Fruit fly (Drosophila melanogaster) whole organism, embryonic: Measurements from ENCODE around the gene LysB.

Experiments used
- ATbp ChIP-seq: fragments of 200-800 bp; sonication (Bioruptor generic); optimal IDR thresholded peaks from 2 replicates; lab custom pipeline; 2017; ENCODE audit warnings: missing biosample characterization, mild to moderate bottlenecking, missing genetic modification characterization, missing genetic modification reagents
- CG10274 ChIP-seq: fragments of 200-800 bp; sonication (Bioruptor generic); optimal IDR thresholded peaks from 3 replicates; lab custom pipeline; 2017; ENCODE audit warnings: missing biosample characterization, mild to moderate bottlenecking, missing genetic modification characterization
- CG11504 ChIP-seq: fragments of 200-800 bp; sonication (Bioruptor generic); optimal IDR thresholded peaks from 3 replicates; lab custom pipeline; 2019; ENCODE audit warnings: missing biosample characterization, mild to moderate bottlenecking, missing genetic modification characterization, moderate library complexity
- CG14014 ChIP-seq: fragments of 200-800 bp; sonication (Bioruptor generic); IDR thresholded peaks from 2 replicates; pipeline ENCODE4 v1.3.6; 2022; ENCODE audit warnings: missing biosample characterization, missing genetic modification characterization
- CG14710 ChIP-seq: fragments of 200-800 bp; sonication (Bioruptor generic); optimal IDR thresholded peaks from 3 replicates; lab custom pipeline; 2019; ENCODE audit warnings: missing biosample characterization, mild to moderate bottlenecking, missing genetic modification characterization, moderate library complexity
- CG14860 ChIP-seq: fragments of 200-800 bp; sonication (Bioruptor generic); IDR thresholded peaks from 3 replicates; pipeline ENCODE4 v1.3.6; 2022; ENCODE audit warnings: missing biosample characterization, missing genetic modification characterization; ENCODE audit not compliant: partially characterized antibody
- CG1529 ChIP-seq: fragments of 200-800 bp; sonication (Bioruptor generic); optimal IDR thresholded peaks from 3 replicates; lab custom pipeline; 2018; ENCODE audit warnings: missing biosample characterization, missing genetic modification characterization
- CG15479 ChIP-seq: fragments of 200-800 bp; sonication (Bioruptor generic); optimal IDR thresholded peaks from 3 replicates; lab custom pipeline; 2019; ENCODE audit warnings: missing biosample characterization, mild to moderate bottlenecking, missing genetic modification characterization, moderate library complexity
- CG1602 ChIP-seq: fragments of 200-800 bp; sonication (Bioruptor generic); optimal IDR thresholded peaks from 3 replicates; lab custom pipeline; 2016; ENCODE audit warnings: missing biosample characterization, missing genetic modification characterization
- CG17359 ChIP-seq: fragments of 200-800 bp; sonication (Bioruptor generic); optimal IDR thresholded peaks from 3 replicates; lab custom pipeline; 2018; ENCODE audit warnings: missing biosample characterization, mild to moderate bottlenecking, missing genetic modification characterization, moderate library complexity
- CG17568 ChIP-seq: fragments of 200-800 bp; sonication (Bioruptor generic); optimal IDR thresholded peaks from 2 replicates; lab custom pipeline; 2018; ENCODE audit warnings: missing biosample characterization, mild to moderate bottlenecking, missing genetic modification characterization, moderate library complexity
- CG2678 ChIP-seq: fragments of 200-800 bp; sonication (Bioruptor generic); optimal IDR thresholded peaks from 3 replicates; lab custom pipeline; 2019; ENCODE audit warnings: missing biosample characterization, mild to moderate bottlenecking, missing genetic modification characterization, moderate library complexity
- CG2712 ChIP-seq: fragments of 200-800 bp; optimal IDR thresholded peaks from 3 replicates; lab custom pipeline; 2019; ENCODE audit warnings: missing biosample characterization, mild to moderate bottlenecking, missing genetic modification characterization, moderate library complexity
- CG31441 ChIP-seq: fragments of 200-800 bp; sonication (Bioruptor generic); IDR thresholded peaks from 2 replicates; pipeline ENCODE4 v1.3.6; 2022; ENCODE audit warnings: missing biosample characterization, missing genetic modification characterization
- CG33557 ChIP-seq: fragments of 200-800 bp; sonication (Bioruptor generic); optimal IDR thresholded peaks from 2 replicates; lab custom pipeline; 2019; ENCODE audit warnings: missing biosample characterization, mild to moderate bottlenecking, missing genetic modification characterization, moderate library complexity
- CG3407 ChIP-seq: fragments of 200-800 bp; sonication (Bioruptor generic); optimal IDR thresholded peaks from 2 replicates; lab custom pipeline; 2018; ENCODE audit warnings: missing biosample characterization, mild to moderate bottlenecking, missing genetic modification characterization
- CG4282 ChIP-seq: fragments of 200-800 bp; sonication (Bioruptor generic); optimal IDR thresholded peaks from 2 replicates; lab custom pipeline; 2016; ENCODE audit warnings: missing biosample characterization, missing genetic modification characterization
- CG4820 ChIP-seq: fragments of 200-800 bp; sonication (Bioruptor generic); optimal IDR thresholded peaks from 3 replicates; lab custom pipeline; 2016; ENCODE audit warnings: missing biosample characterization, missing genetic modification characterization
- CHES-1-like ChIP-seq: fragments of 200-800 bp; sonication (Bioruptor generic); optimal IDR thresholded peaks from 2 replicates; lab custom pipeline; 2016; ENCODE audit warnings: missing biosample characterization, missing genetic modification characterization
- Dad ChIP-seq: fragments of 200-800 bp; sonication (Bioruptor generic); optimal IDR thresholded peaks from 3 replicates; lab custom pipeline; 2016; ENCODE audit warnings: missing biosample characterization, missing genetic modification characterization
- Dfd ChIP-seq, 2 experiments: fragments of >200 bp; optimal IDR thresholded peaks; 2 replicates each; lab custom pipeline; 2017; ENCODE audit warnings: missing biosample characterization in 2 of 2, missing genetic modification characterization in 2 of 2
- E2f1 ChIP-seq: fragments of 200-800 bp; sonication (Bioruptor generic); IDR thresholded peaks from 2 replicates; pipeline ENCODE4 v1.3.6; 2022; ENCODE audit warnings: missing biosample characterization, missing genetic modification characterization
- Elba2 ChIP-seq: fragments of 200-800 bp; sonication (Bioruptor generic); optimal IDR thresholded peaks from 3 replicates; lab custom pipeline; 2016; ENCODE audit warnings: missing biosample characterization, missing genetic modification characterization
- HLH4C ChIP-seq: fragments of 200-800 bp; sonication (Bioruptor generic); IDR thresholded peaks from 3 replicates; pipeline ENCODE4 v1.3.6; 2022; ENCODE audit warnings: missing biosample characterization, missing genetic modification characterization; ENCODE audit not compliant: partially characterized antibody
- Kr ChIP-seq: fragments of 200-800 bp; sonication (Bioruptor generic); optimal IDR thresholded peaks from 2 replicates; lab custom pipeline; 2017; ENCODE audit warnings: missing biosample characterization, mild to moderate bottlenecking, missing genetic modification characterization
- MBD-R2 ChIP-seq: fragments of 200-800 bp; sonication (Bioruptor generic); IDR thresholded peaks from 2 replicates; pipeline ENCODE4 v1.3.6; 2022; ENCODE audit warnings: missing biosample characterization, missing genetic modification characterization
- Med ChIP-seq: fragments of 200-800 bp; sonication (Bioruptor generic); peaks from one replicate; lab custom pipeline; 2016; ENCODE audit warnings: missing biosample characterization, missing genetic modification characterization, mild to moderate bottlenecking, inconsistent platforms, moderate library complexity
- Myb ChIP-seq: fragments of 200-800 bp; sonication (Bioruptor generic); optimal IDR thresholded peaks from 2 replicates; lab custom pipeline; 2016; ENCODE audit warnings: missing biosample characterization, missing genetic modification characterization
- Opbp ChIP-seq: fragments of 200-800 bp; sonication (Bioruptor generic); IDR thresholded peaks from 3 replicates; pipeline ENCODE4 v1.3.6; 2022; ENCODE audit warnings: missing biosample characterization, missing genetic modification characterization; ENCODE audit not compliant: partially characterized antibody
- Rx ChIP-seq: fragments of 200-800 bp; sonication (Bioruptor generic); IDR thresholded peaks from 2 replicates; pipeline ENCODE4 v1.3.6; 2022; ENCODE audit warnings: missing biosample characterization, missing genetic modification characterization
- Xrp1 ChIP-seq: fragments of 200-800 bp; sonication (Bioruptor generic); IDR thresholded peaks from 2 replicates; pipeline ENCODE4 v1.3.6; 2022; ENCODE audit warnings: missing biosample characterization, missing genetic modification characterization
- ase ChIP-seq: fragments of 200-800 bp; sonication (Bioruptor generic); IDR thresholded peaks from 3 replicates; pipeline ENCODE4 v1.3.6; 2022; ENCODE audit warnings: missing biosample characterization, missing genetic modification characterization
- chn ChIP-seq: fragments of 200-800 bp; sonication (Bioruptor generic); optimal IDR thresholded peaks from 2 replicates; lab custom pipeline; 2016; ENCODE audit warnings: missing biosample characterization, missing genetic modification characterization
- dpn ChIP-seq, 2 experiments: fragments of 200-800 bp; sonication (Bioruptor generic); optimal IDR thresholded peaks; 3 replicates each; lab custom pipeline; 2016; ENCODE audit warnings: missing biosample characterization in 2 of 2, missing genetic modification characterization in 2 of 2
- gcm ChIP-seq: fragments of 200-800 bp; sonication (Bioruptor generic); optimal IDR thresholded peaks from 2 replicates; lab custom pipeline; 2019; ENCODE audit warnings: missing biosample characterization, mild to moderate bottlenecking, missing genetic modification characterization, moderate library complexity
- grau ChIP-seq: fragments of 200-800 bp; optimal IDR thresholded peaks from 3 replicates; lab custom pipeline; 2019; ENCODE audit warnings: missing biosample characterization, mild to moderate bottlenecking, missing genetic modification characterization, moderate library complexity
- grn ChIP-seq: fragments of 200-800 bp; sonication (Bioruptor generic); optimal IDR thresholded peaks from 3 replicates; lab custom pipeline; 2017; ENCODE audit warnings: missing biosample characterization, missing genetic modification characterization
- her ChIP-seq: fragments of 200-800 bp; sonication (Bioruptor generic); optimal IDR thresholded peaks from 2 replicates; lab custom pipeline; 2016; ENCODE audit warnings: missing biosample characterization, missing genetic modification characterization
- kni ChIP-seq: fragments of 200-800 bp; sonication (Bioruptor generic); optimal IDR thresholded peaks from 3 replicates; lab custom pipeline; 2017; ENCODE audit warnings: mild to moderate bottlenecking, missing biosample characterization, missing genetic modification reagents, missing genetic modification characterization
- nau ChIP-seq: fragments of 200-800 bp; sonication (Bioruptor generic); optimal IDR thresholded peaks from 3 replicates; lab custom pipeline; 2017; ENCODE audit warnings: missing biosample characterization, mild to moderate bottlenecking, missing genetic modification characterization, missing genetic modification reagents
- pfk ChIP-seq: fragments of 200-800 bp; sonication (Bioruptor generic); optimal IDR thresholded peaks from 2 replicates; lab custom pipeline; 2018; ENCODE audit warnings: missing biosample characterization, mild to moderate bottlenecking, missing genetic modification characterization, moderate library complexity
- psq ChIP-seq: fragments of 200-800 bp; sonication (Bioruptor generic); optimal IDR thresholded peaks from 2 replicates; lab custom pipeline; 2017; ENCODE audit warnings: missing biosample characterization, missing genetic modification characterization
- slbo ChIP-seq: fragments of 200-800 bp; sonication (Bioruptor generic); IDR thresholded peaks from 2 replicates; pipeline ENCODE4 v1.3.6; 2022; ENCODE audit warnings: missing biosample characterization, missing genetic modification characterization
- stwl ChIP-seq: fragments of 200-800 bp; sonication (Bioruptor generic); optimal IDR thresholded peaks from 3 replicates; lab custom pipeline; 2018; ENCODE audit warnings: missing biosample characterization, mild to moderate bottlenecking, missing genetic modification characterization, moderate library complexity
- trem ChIP-seq: fragments of 200-800 bp; optimal IDR thresholded peaks from 3 replicates; lab custom pipeline; 2019; ENCODE audit warnings: missing biosample characterization, mild to moderate bottlenecking, missing genetic modification characterization, moderate library complexity
- twi ChIP-seq: fragments of 200-800 bp; optimal IDR thresholded peaks from 2 replicates; lab custom pipeline; 2019; ENCODE audit warnings: missing biosample characterization, mild to moderate bottlenecking, missing genetic modification characterization, moderate library complexity
- zen ChIP-seq: fragments of 200-800 bp; sonication (Bioruptor generic); optimal IDR thresholded peaks from 3 replicates; lab custom pipeline; 2018; ENCODE audit warnings: missing biosample characterization, mild to moderate bottlenecking, missing genetic modification characterization, moderate library complexity
- zfh1 ChIP-seq: fragments of 200-800 bp; sonication (Bioruptor generic); IDR thresholded peaks from 3 replicates; pipeline ENCODE4 v1.3.6; 2022; ENCODE audit warnings: missing biosample characterization, missing genetic modification characterization

The LysB gene

DNA sequence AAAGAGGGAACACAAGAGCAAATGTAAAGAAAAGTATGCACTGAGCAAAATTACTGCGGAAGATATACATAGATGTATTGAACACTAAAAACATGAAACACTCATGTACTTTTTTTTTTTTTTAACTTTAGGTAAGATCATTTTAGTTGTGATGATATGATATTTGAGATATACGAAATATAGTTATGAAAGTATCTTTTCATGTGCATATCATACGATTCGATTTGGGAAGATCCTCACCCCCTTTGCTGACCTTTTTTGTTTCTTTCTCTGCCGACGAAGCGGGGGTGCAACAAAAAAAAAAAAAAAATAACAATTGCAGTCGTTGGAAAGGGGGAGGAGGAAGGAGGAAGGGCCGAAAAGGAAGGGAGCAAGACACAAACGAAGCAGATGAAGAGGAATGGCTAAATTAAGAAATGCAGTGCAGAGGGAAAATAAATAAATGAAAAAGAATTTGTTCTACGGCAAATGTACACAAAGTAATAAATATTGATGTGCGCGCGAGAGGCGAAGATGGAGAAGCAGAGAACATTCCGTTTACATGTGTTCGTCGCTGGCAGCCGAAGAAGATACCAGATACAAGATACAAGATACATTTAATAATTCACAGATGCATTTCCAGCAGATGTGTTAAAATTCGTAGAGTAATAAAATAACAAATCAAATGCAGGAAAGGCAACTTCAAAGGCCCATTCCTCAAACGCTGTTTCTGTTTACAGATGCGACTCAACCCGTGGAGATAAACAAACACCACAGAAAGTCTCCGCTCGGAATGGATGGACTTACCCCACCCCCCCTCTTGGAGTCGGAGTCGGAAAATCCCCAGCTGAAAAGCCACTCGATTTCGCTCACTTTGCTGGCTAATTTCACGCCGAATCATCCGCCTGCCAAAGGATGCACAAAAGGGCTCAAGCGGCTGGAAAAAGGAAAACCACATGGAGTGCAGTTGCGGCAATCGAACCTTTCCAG is 39.9 kb upstream of the LysB start (continued):
- TF ChIP-seq chn (GFP tag; lab: Kevin White, UChicago) (peak; percentile 23), E2f1 (GFP tag; lab: Robert Waterston, UW) (peak; percentile 55), zfh1 (GFP tag; lab: Robert Waterston, UW) (peak; percentile 73), CG14710 (tag; lab: Kevin White, UChicago) (peak; percentile 46), CG1529 (GFP tag; lab: Kevin White, UChicago) (no peak), grau (tag; lab: Kevin White, UChicago) (peak; percentile 19), Kr (GFP tag; lab: Kevin White, UChicago) (peak; percentile 63), Dfd (GFP tag; optimal IDR thresholded peaks at IDR 0.05; lab: Kevin White, UChicago) (no peak), ase (GFP tag; lab: Robert Waterston, UW) (no peak), dpn (GFP tag; optimal IDR thresholded peaks at IDR 0.05; lab: Kevin White, UChicago) (peak in 1 of 2 experiments; percentile 35), psq (peak; percentile 64), CG1602 (GFP tag; lab: Kevin White, UChicago) (peak; percentile 6), nau (GFP tag; lab: Kevin White, UChicago) (no peak), CG4820 (GFP tag; lab: Kevin White, UChicago) (peak; percentile 37), trem (tag; lab: Kevin White, UChicago) (peak; percentile 25), CG17359 (tag; lab: Kevin White, UChicago) (peak; percentile 40), kni (GFP tag; lab: Kevin White, UChicago) (peak; percentile 45), HLH4C (GFP tag; lab: Robert Waterston, UW) (no peak), slbo (GFP tag; lab: Robert Waterston, UW) (no peak), CG4282 (no peak)

dm6 chr3L:1168445-1168844 is 38.7 kb upstream of the LysB start:
- TF ChIP-seq Rx (GFP tag; lab: Robert Waterston, UW): no peak
- TF ChIP-seq Elba2 (GFP tag; lab: Kevin White, UChicago): no peak
- peak; percentile 32 for TF ChIP-seq Med
- peak; percentile 17 for TF ChIP-seq CG17568 (GFP tag; lab: Kevin White, UChicago)
- no peak for TF ChIP-seq CG31441 (GFP tag; lab: Robert Waterston, UW)
- TF ChIP-seq CHES-1-like (GFP tag; lab: Kevin White, UChicago): no peak
- TF ChIP-seq CG10274 (GFP tag; lab: Kevin White, UChicago): no peak
- TF ChIP-seq CG3407 (GFP tag; lab: Kevin White, UChicago): peak; percentile 28
- peak; percentile 18 for TF ChIP-seq grn (GFP tag; lab: Kevin White, UChicago)
- peak; percentile 11 for TF ChIP-seq zen (tag; lab: Kevin White, UChicago)
- no peak for TF ChIP-seq her (GFP tag; lab: Kevin White, UChicago)
- peak; percentile 13 for TF ChIP-seq CG11504 (tag; lab: Kevin White, UChicago)
- peak; percentile 4 for TF ChIP-seq gcm
- no peak for TF ChIP-seq CG14860 (GFP tag; lab: Robert Waterston, UW)
- TF ChIP-seq CG15479: peak; percentile 13
- TF ChIP-seq CG14014 (GFP tag; lab: Robert Waterston, UW): no peak
- no peak for TF ChIP-seq stwl (tag; lab: Kevin White, UChicago)
- TF ChIP-seq Dad (GFP tag; lab: Kevin White, UChicago): no peak
- TF ChIP-seq CG2678 (tag; lab: Kevin White, UChicago): peak; percentile 20
- TF ChIP-seq pfk (GFP tag; lab: Kevin White, UChicago): no peak
- TF ChIP-seq ATbp (GFP tag; lab: Kevin White, UChicago): peak; percentile 21
- no peak for TF ChIP-seq Xrp1 (GFP tag; lab: Robert Waterston, UW)
- TF ChIP-seq twi (tag; lab: Kevin White, UChicago): peak; percentile 27
- no peak for TF ChIP-seq MBD-R2 (GFP tag; lab: Robert Waterston, UW)
- TF ChIP-seq Myb (GFP tag; lab: Kevin White, UChicago): no peak
- TF ChIP-seq CG33557 (GFP tag; lab: Kevin White, UChicago): peak; percentile 17
- TF ChIP-seq CG2712 (tag; lab: Kevin White, UChicago): no peak
- no peak for TF ChIP-seq Opbp (GFP tag; lab: Robert Waterston, UW)
